Worm (Caenorhabditis elegans): ENCODE measurements around the gene C42D4.13.

DNA sequence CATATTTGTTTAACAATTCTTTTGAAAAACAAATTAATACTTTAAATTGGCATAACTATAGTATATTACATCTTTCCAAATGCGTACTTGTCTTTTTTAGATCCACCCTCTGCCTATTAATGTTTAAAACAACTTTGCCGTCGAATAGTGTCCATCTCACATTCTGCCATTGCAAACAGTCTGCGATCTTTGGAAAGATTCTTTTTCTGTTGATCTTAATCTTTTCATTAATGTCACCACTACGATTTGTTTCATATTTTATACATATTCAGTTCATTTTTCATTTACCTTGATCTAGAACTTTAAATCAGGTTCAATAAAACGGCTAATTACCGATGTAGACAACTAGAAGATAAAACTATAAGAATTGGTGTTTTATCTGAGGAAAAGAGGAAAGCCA is 46.7 kb upstream of the C42D4.13 start:
- TF ChIP-seq pha-4 (tag; optimal IDR thresholded peaks at IDR 0.05) = no peak
- TF ChIP-seq ceh-39 (tag; optimal IDR thresholded peaks at IDR 0.05) = no peak
- TF ChIP-seq nhr-12 (tag; optimal IDR thresholded peaks at IDR 0.05) = no peak
- no peak for TF ChIP-seq mep-1 (tag; optimal IDR thresholded peaks at IDR 0.05)
- no peak for TF ChIP-seq elt-3 (tag; optimal IDR thresholded peaks at IDR 0.05)
- TF ChIP-seq ztf-11 (tag; optimal IDR thresholded peaks at IDR 0.05) = no peak
- TF ChIP-seq unc-39 (tag; optimal IDR thresholded peaks at IDR 0.05) = no peak
- no peak for TF ChIP-seq lin-13 (tag; optimal IDR thresholded peaks at IDR 0.05)
- TF ChIP-seq elt-1 (tag; optimal IDR thresholded peaks at IDR 0.05; ENCODE audit: borderline replicate concordance, insufficient read depth) = peak; percentile 39
- TF ChIP-seq mls-2 (tag; optimal IDR thresholded peaks at IDR 0.05) = no peak
- no peak for TF ChIP-seq ces-1 (GFP tag; optimal IDR thresholded peaks at IDR 0.05)
- no peak for TF ChIP-seq nhr-237 (tag; optimal IDR thresholded peaks at IDR 0.05)
- no peak for TF ChIP-seq cnd-1 (tag; optimal IDR thresholded peaks at IDR 0.05)

Measured in whole organism, mixed stage, embryonic.